Worm (Caenorhabditis elegans) whole organism, L4/young adult: ENCODE data around the gene puf-6.

Source experiments
- W03F9.2 ChIP-seq: fragments of 150-350 bp; optimal IDR thresholded peaks from 2 replicates; lab custom pipeline; 2014; ENCODE audit warnings: missing biosample characterization, missing genetic modification characterization
- him-1 ChIP-seq: sonication (generic microtip); optimal IDR thresholded peaks from 2 replicates; lab custom pipeline; 2016; ENCODE audit warnings: missing genotype, missing genetic modification reagents, missing genetic modification characterization, missing compliant biosample characterization

ce11 chrII:12991594-12991993, 51.7 kb downstream of the puf-6 start:
- no peak for TF ChIP-seq him-1 (tag; lab: Kevin White, UChicago)
- no peak for TF ChIP-seq W03F9.2 (tag; lab: Kevin White, UChicago)
